Worm (Caenorhabditis elegans) whole organism, young adult: ENCODE measurements around the gene srx-87.

Source experiments
- B0035.1 ChIP-seq: sonication (generic microtip); optimal IDR thresholded peaks from 2 replicates; lab custom pipeline; 2016; ENCODE audit warnings: missing genetic modification characterization, mild to moderate bottlenecking, missing compliant biosample characterization, missing genotype, missing genetic modification reagents
- F22D6.2 ChIP-seq: sonication (generic microtip); optimal IDR thresholded peaks from 2 replicates; lab custom pipeline; 2016; ENCODE audit warnings: mild to moderate bottlenecking, missing genetic modification characterization, missing compliant biosample characterization
- F23B12.7 ChIP-seq: sonication (generic microtip); optimal IDR thresholded peaks from 2 replicates; lab custom pipeline; 2017; ENCODE audit warnings: missing genetic modification characterization, mild to moderate bottlenecking, missing compliant biosample characterization, antibody characterized with exemption, moderate library complexity; ENCODE audit not compliant: insufficient read depth
- F33H1.4 ChIP-seq: fragments of 200-800 bp; sonication (Bioruptor generic); IDR thresholded peaks from 2 replicates; pipeline ENCODE4 v1.3.6; 2022; ENCODE audit warnings: missing genetic modification reagents, missing genetic modification characterization, missing compliant biosample characterization
- F39B2.1 ChIP-seq: fragments of 200-800 bp; sonication (Bioruptor generic); IDR thresholded peaks from 2 replicates; pipeline ENCODE4 v1.3.6; 2022; ENCODE audit warnings: missing genetic modification reagents, missing genetic modification characterization, missing compliant biosample characterization
- F57C9.4 ChIP-seq: sonication (generic microtip); optimal IDR thresholded peaks from 2 replicates; lab custom pipeline; 2017; ENCODE audit warnings: mild to moderate bottlenecking, missing genetic modification characterization, missing compliant biosample characterization
- K11D2.4 ChIP-seq: fragments of 200-800 bp; sonication (Bioruptor generic); IDR thresholded peaks from 2 replicates; pipeline ENCODE4 v1.3.6; 2022; ENCODE audit warnings: missing genetic modification reagents, missing genetic modification characterization, missing compliant biosample characterization
- T26A5.8 ChIP-seq: sonication (generic microtip); optimal IDR thresholded peaks from 2 replicates; lab custom pipeline; 2016; ENCODE audit warnings: missing genetic modification characterization, missing compliant biosample characterization
- Y53F4B.3 ChIP-seq: fragments of 200-800 bp; sonication (Bioruptor generic); IDR thresholded peaks from 2 replicates; pipeline ENCODE4 v1.3.6; 2022; ENCODE audit warnings: missing genetic modification reagents, missing genetic modification characterization, missing compliant biosample characterization
- Y53G8AR.9 ChIP-seq: fragments of 200-800 bp; sonication (Bioruptor generic); conservative IDR thresholded peaks from 2 replicates; pipeline ENCODE4 v1.3.6; 2022; ENCODE audit warnings: missing genetic modification reagents, missing genetic modification characterization, missing compliant biosample characterization
- Y56A3A.18 ChIP-seq: fragments of 200-800 bp; sonication (Bioruptor generic); IDR thresholded peaks from 2 replicates; pipeline ENCODE4 v1.3.6; 2022; ENCODE audit warnings: missing genetic modification reagents, missing genetic modification characterization, missing compliant biosample characterization
- Y95B8A.8 ChIP-seq: fragments of 200-800 bp; sonication (Bioruptor generic); IDR thresholded peaks from 2 replicates; pipeline ENCODE4 v1.3.6; 2022; ENCODE audit warnings: missing genetic modification reagents, missing genetic modification characterization, missing compliant biosample characterization
- aptf-2 ChIP-seq: fragments of 200-800 bp; sonication (Bioruptor generic); conservative IDR thresholded peaks from 2 replicates; pipeline ENCODE4 v1.3.6; 2022; ENCODE audit warnings: missing genetic modification reagents, missing genetic modification characterization, missing compliant biosample characterization
- athp-1 ChIP-seq: sonication (generic microtip); optimal IDR thresholded peaks from 2 replicates; lab custom pipeline; 2017; ENCODE audit warnings: mild to moderate bottlenecking, missing genetic modification characterization, missing compliant biosample characterization
- attf-3 ChIP-seq: fragments of 200-800 bp; sonication (Bioruptor generic); conservative IDR thresholded peaks from 2 replicates; pipeline ENCODE4 v1.3.6; 2022; ENCODE audit warnings: missing genetic modification reagents, missing genetic modification characterization, missing compliant biosample characterization
- ceh-100 ChIP-seq: fragments of 200-800 bp; sonication (Bioruptor generic); IDR thresholded peaks from 2 replicates; pipeline ENCODE4 v1.3.6; 2022; ENCODE audit warnings: missing genetic modification reagents, missing genetic modification characterization, missing compliant biosample characterization
- ceh-58 ChIP-seq: fragments of 200-800 bp; sonication (Bioruptor generic); IDR thresholded peaks from 2 replicates; pipeline ENCODE4 v1.3.6; 2022; ENCODE audit warnings: missing genetic modification characterization, missing compliant biosample characterization
- ceh-91 ChIP-seq: fragments of 200-800 bp; sonication (Bioruptor generic); IDR thresholded peaks from 2 replicates; pipeline ENCODE4 v1.3.6; 2022; ENCODE audit warnings: missing genetic modification reagents, missing genetic modification characterization, missing compliant biosample characterization
- dox-1 ChIP-seq: fragments of 200-800 bp; sonication (Bioruptor generic); IDR thresholded peaks from 2 replicates; pipeline ENCODE4 v1.3.6; 2022; ENCODE audit warnings: missing genetic modification reagents, missing genetic modification characterization, missing compliant biosample characterization
- egl-18 ChIP-seq: fragments of 200-800 bp; sonication (Bioruptor generic); IDR thresholded peaks from 2 replicates; pipeline ENCODE4 v1.3.6; 2022; ENCODE audit warnings: missing genetic modification reagents, missing genetic modification characterization, missing compliant biosample characterization
- egrh-3 ChIP-seq: fragments of 200-800 bp; sonication (Bioruptor generic); IDR thresholded peaks from 2 replicates; pipeline ENCODE4 v1.3.6; 2022; ENCODE audit warnings: missing genetic modification reagents, missing genetic modification characterization, missing compliant biosample characterization
- ets-4 ChIP-seq: fragments of 200-800 bp; sonication (Bioruptor generic); optimal IDR thresholded peaks from 2 replicates; lab custom pipeline; 2018; ENCODE audit warnings: mild to moderate bottlenecking, missing genetic modification characterization, missing compliant biosample characterization
- fkh-3 ChIP-seq: sonication (generic microtip); optimal IDR thresholded peaks from 2 replicates; lab custom pipeline; 2016; ENCODE audit warnings: mild to moderate bottlenecking, missing genetic modification characterization, missing compliant biosample characterization
- hmg-1.2 ChIP-seq: fragments of 200-800 bp; sonication (Bioruptor generic); IDR thresholded peaks from 2 replicates; pipeline ENCODE4 v1.3.6; 2022; ENCODE audit warnings: missing genetic modification reagents, missing genetic modification characterization, missing compliant biosample characterization
- hmg-20 ChIP-seq: fragments of 200-800 bp; sonication (Bioruptor generic); IDR thresholded peaks from 2 replicates; pipeline ENCODE4 v1.3.6; 2022; ENCODE audit warnings: missing genetic modification reagents, missing genetic modification characterization, missing compliant biosample characterization
- let-526 ChIP-seq: fragments of 200-800 bp; sonication (Bioruptor generic); IDR thresholded peaks from 2 replicates; pipeline ENCODE4 v1.3.6; 2022; ENCODE audit warnings: missing genetic modification reagents, missing genetic modification characterization, missing compliant biosample characterization
- lin-26 ChIP-seq: fragments of 200-800 bp; sonication (Bioruptor generic); IDR thresholded peaks from 2 replicates; pipeline ENCODE4 v1.3.6; 2022; ENCODE audit warnings: missing genetic modification reagents, missing genetic modification characterization, missing compliant biosample characterization
- lin-35 ChIP-seq, 3 experiments: fragments of 150-350 bp in 2 of 3; sonication (generic microtip) in 1 of 3; optimal IDR thresholded peaks; 2 replicates each; lab custom pipeline; 2014 to 2018; ENCODE audit warnings: missing biosample characterization in 3 of 3, missing genetic modification characterization in 3 of 3, missing genetic modification reagents in 3 of 3
- lin-40 ChIP-seq: sonication (generic microtip); optimal IDR thresholded peaks from 2 replicates; lab custom pipeline; 2016; ENCODE audit warnings: missing genetic modification characterization, mild to moderate bottlenecking, missing compliant biosample characterization, missing genotype, missing genetic modification reagents
- lir-1 ChIP-seq: fragments of 200-800 bp; sonication (Bioruptor generic); conservative IDR thresholded peaks from 2 replicates; pipeline ENCODE4 v1.3.6; 2022; ENCODE audit warnings: missing genetic modification reagents, missing genetic modification characterization, missing compliant biosample characterization
- madf-3 ChIP-seq: fragments of 200-800 bp; sonication (Bioruptor generic); IDR thresholded peaks from 2 replicates; pipeline ENCODE4 v1.3.6; 2022; ENCODE audit warnings: missing genetic modification reagents, missing genetic modification characterization, missing compliant biosample characterization
- madf-8 ChIP-seq: fragments of 200-800 bp; sonication (Bioruptor generic); conservative IDR thresholded peaks from 2 replicates; pipeline ENCODE4 v1.3.6; 2022; ENCODE audit warnings: missing genetic modification reagents, missing genetic modification characterization, missing compliant biosample characterization
- mel-28 ChIP-seq: sonication (generic microtip); optimal IDR thresholded peaks from 2 replicates; lab custom pipeline; 2016; ENCODE audit warnings: borderline replicate concordance, mild to moderate bottlenecking, missing genetic modification characterization, missing compliant biosample characterization
- mxl-1 ChIP-seq: sonication (generic microtip); optimal IDR thresholded peaks from 2 replicates; lab custom pipeline; 2016; ENCODE audit warnings: missing genetic modification characterization, missing compliant biosample characterization
- nfya-1 ChIP-seq: sonication (generic microtip); optimal IDR thresholded peaks from 2 replicates; lab custom pipeline; 2017; ENCODE audit warnings: antibody characterized with exemption, missing compliant biosample characterization, missing genetic modification characterization, borderline replicate concordance; ENCODE audit not compliant: insufficient read depth
- nfya-2 ChIP-seq: fragments of 200-800 bp; sonication (Bioruptor generic); IDR thresholded peaks from 2 replicates; pipeline ENCODE4 v1.3.6; 2022; ENCODE audit warnings: missing genetic modification reagents, missing genetic modification characterization, missing compliant biosample characterization
- nhr-179 ChIP-seq: sonication (generic microtip); optimal IDR thresholded peaks from 2 replicates; lab custom pipeline; 2016; ENCODE audit warnings: mild to moderate bottlenecking, missing genetic modification characterization, missing compliant biosample characterization
- nhr-80 ChIP-seq: sonication (generic microtip); optimal IDR thresholded peaks from 2 replicates; lab custom pipeline; 2016; ENCODE audit warnings: missing genetic modification characterization, missing compliant biosample characterization
- pha-4 ChIP-seq: fragments of 150-350 bp; sonication (generic microtip); optimal IDR thresholded peaks from 2 replicates; lab custom pipeline; 2014; ENCODE audit warnings: missing biosample characterization, missing genetic modification reagents, missing genetic modification characterization
- rcor-1 ChIP-seq: fragments of 200-800 bp; sonication (Bioruptor generic); IDR thresholded peaks from 2 replicates; pipeline ENCODE4 v1.3.6; 2022; ENCODE audit warnings: missing genetic modification reagents, missing genetic modification characterization, missing compliant biosample characterization
- rpc-1 ChIP-seq, 2 experiments: fragments of 150-350 bp in 1 of 2; sonication (generic microtip) in 1 of 2; optimal IDR thresholded peaks; 2 replicates each; lab custom pipeline; 2014 to 2018; ENCODE audit warnings: missing biosample characterization in 1 of 2, missing genetic modification characterization in 1 of 2, missing genetic modification reagents in 1 of 2, missing genotype in 1 of 2
- sdz-38 ChIP-seq: sonication (generic microtip); optimal IDR thresholded peaks from 2 replicates; lab custom pipeline; 2016; ENCODE audit warnings: missing genotype, missing genetic modification characterization, missing compliant biosample characterization
- somi-1 ChIP-seq: fragments of 200-800 bp; sonication (Bioruptor generic); optimal IDR thresholded peaks from 2 replicates; lab custom pipeline; 2018; ENCODE audit warnings: mild to moderate bottlenecking, missing genetic modification characterization, missing compliant biosample characterization
- sptf-2 ChIP-seq: fragments of 200-800 bp; sonication (Bioruptor generic); optimal IDR thresholded peaks from 2 replicates; lab custom pipeline; 2018; ENCODE audit warnings: mild to moderate bottlenecking, missing genetic modification characterization, missing compliant biosample characterization
- tlf-1 ChIP-seq: fragments of 200-800 bp; sonication (Bioruptor generic); optimal IDR thresholded peaks from 2 replicates; lab custom pipeline; 2018; ENCODE audit warnings: mild to moderate bottlenecking, missing genetic modification characterization, missing compliant biosample characterization
- unc-62 ChIP-seq: fragments of 150-350 bp; optimal IDR thresholded peaks from 2 replicates; lab custom pipeline; 2014; ENCODE audit warnings: missing biosample characterization, missing genetic modification reagents, missing genetic modification characterization
- ztf-22 ChIP-seq: fragments of 200-800 bp; sonication (Bioruptor generic); optimal IDR thresholded peaks from 2 replicates; lab custom pipeline; 2018; ENCODE audit warnings: mild to moderate bottlenecking, missing genetic modification characterization, moderate library complexity, missing compliant biosample characterization
- ztf-6 ChIP-seq: fragments of 200-800 bp; sonication (Bioruptor generic); IDR thresholded peaks from 2 replicates; pipeline ENCODE4 v1.3.6; 2022; ENCODE audit warnings: missing genetic modification reagents, missing genetic modification characterization, missing compliant biosample characterization

srx-87 gene

ce11 chrV:11572803-11573490 lies 8.3 kb downstream of the srx-87 start, which contains the start of the genes H12C20.7 and nhr-68 (continued):
- no peak for TF ChIP-seq Y53F4B.3 (GFP tag; lab: Robert Waterston, UW)
- TF ChIP-seq pha-4 (tag; lab: Kevin White, UChicago) = peak; percentile 43
- TF ChIP-seq Y53G8AR.9 (GFP tag; lab: Robert Waterston, UW) = 0 out of 2 replicates have a peak, but pooled peaks have one; percentile 13
- no peak for TF ChIP-seq dox-1 (GFP tag; lab: Robert Waterston, UW)
- no peak for TF ChIP-seq fkh-3
- no peak for TF ChIP-seq sptf-2
- peak; percentile 2 for TF ChIP-seq ets-4 (GFP tag; lab: Kevin White, UChicago)
- no peak for TF ChIP-seq hmg-1.2
- TF ChIP-seq mxl-1 (tag; lab: Kevin White, UChicago) = no peak
- TF ChIP-seq rpc-1 (optimal IDR thresholded peaks at IDR 0.05; lab: Kevin White, UChicago) = no peak
- TF ChIP-seq rpc-1 (tag; optimal IDR thresholded peaks at IDR 0.05; lab: Kevin White, UChicago) = no peak
- TF ChIP-seq F23B12.7 = no peak
- TF ChIP-seq lin-26 = peak; percentile 51; the same call in 1 of the 2 replicates
- TF ChIP-seq tlf-1 (GFP tag; lab: Kevin White, UChicago) = peak; percentile 91
- TF ChIP-seq F57C9.4 (tag; lab: Kevin White, UChicago) = no peak
- no peak for TF ChIP-seq hmg-20 (GFP tag; lab: Robert Waterston, UW)
- no peak for TF ChIP-seq ceh-91 (GFP tag; lab: Robert Waterston, UW)
- no peak for TF ChIP-seq nhr-179 (tag; lab: Kevin White, UChicago)
- TF ChIP-seq egrh-3 (GFP tag; lab: Robert Waterston, UW) = no peak
- TF ChIP-seq nfya-2 (GFP tag; lab: Robert Waterston, UW) = no peak
- TF ChIP-seq unc-62 = peak; percentile 3
- no peak for TF ChIP-seq ceh-58 (GFP tag; lab: Robert Waterston, UW)
- TF ChIP-seq athp-1 (tag; lab: Kevin White, UChicago) = peak; percentile 37
- no peak for TF ChIP-seq lir-1 (GFP tag; lab: Robert Waterston, UW)
- TF ChIP-seq aptf-2 = no peak
- TF ChIP-seq ceh-100 (GFP tag; lab: Robert Waterston, UW) = no peak
- TF ChIP-seq F39B2.1 (GFP tag; lab: Robert Waterston, UW) = no peak
- TF ChIP-seq Y95B8A.8 = no peak
- peak; percentile 98 for TF ChIP-seq nhr-80 (tag; lab: Kevin White, UChicago)
- no peak for TF ChIP-seq F33H1.4 (GFP tag; lab: Robert Waterston, UW)
- peak; percentile 97 for TF ChIP-seq somi-1 (GFP tag; lab: Kevin White, UChicago)
- TF ChIP-seq egl-18 (GFP tag; lab: Robert Waterston, UW) = no peak
- TF ChIP-seq lin-35 (GFP tag; optimal IDR thresholded peaks at IDR 0.05; lab: Kevin White, UChicago) = peak in 1 of 3 experiments; percentile 55
- no peak for TF ChIP-seq attf-3 (GFP tag; lab: Robert Waterston, UW)
- TF ChIP-seq madf-3 (GFP tag; lab: Robert Waterston, UW) = no peak
- no peak for TF ChIP-seq madf-8 (GFP tag; lab: Robert Waterston, UW)
- peak; percentile 91 for TF ChIP-seq F22D6.2
- TF ChIP-seq Y56A3A.18 (GFP tag; lab: Robert Waterston, UW) = peak; percentile 40; the same call in 1 of the 2 replicates
- TF ChIP-seq lin-40 = peak; percentile 95
- no peak for TF ChIP-seq T26A5.8 (tag; lab: Kevin White, UChicago)
- no peak for TF ChIP-seq ztf-6
- TF ChIP-seq ztf-22 = peak; percentile 97
- peak; percentile 29 for TF ChIP-seq B0035.1 (tag; lab: Kevin White, UChicago)
- TF ChIP-seq let-526 (GFP tag; lab: Robert Waterston, UW) = no peak
- 0 out of 2 replicates have a peak, but pooled peaks have one; percentile 16 for TF ChIP-seq rcor-1 (GFP tag; lab: Robert Waterston, UW)
- TF ChIP-seq sdz-38 (tag; lab: Kevin White, UChicago) = no peak
- no peak for TF ChIP-seq mel-28 (tag; lab: Kevin White, UChicago)
- TF ChIP-seq K11D2.4 = peak; percentile 76
- no peak for TF ChIP-seq nfya-1 (tag; lab: Kevin White, UChicago)
